Worm (Caenorhabditis elegans) whole organism, young adult: Measurements from ENCODE around the gene W03B1.3.
"Not testable (repeated sequence)": the region's sequence is repeated elsewhere in the genome, so short reads cannot be mapped to it uniquely, and the experiment has no call there.

Experiments used
- K12H6.12 ChIP-seq: fragments of 200-800 bp; sonication (Bioruptor generic); optimal IDR thresholded peaks from 2 replicates; lab custom pipeline; 2018; ENCODE audit warnings: mild to moderate bottlenecking, missing genetic modification characterization, missing compliant biosample characterization
- ama-1 ChIP-seq, 3 experiments: fragments of 150-350 bp in 1 of 3; sonication (generic microtip) in 2 of 3; optimal IDR thresholded peaks; 2 replicates each; lab custom pipeline; 2014 to 2018; ENCODE audit warnings: missing biosample characterization in 2 of 3, missing genetic modification characterization in 2 of 3, missing genetic modification reagents in 2 of 3
- cebp-2 ChIP-seq: fragments of 200-800 bp; sonication (Bioruptor generic); IDR thresholded peaks from 2 replicates; pipeline ENCODE4 v1.3.6; 2022; ENCODE audit warnings: missing genetic modification characterization, missing compliant biosample characterization
- die-1 ChIP-seq: sonication (generic microtip); optimal IDR thresholded peaks from 2 replicates; lab custom pipeline; 2016; ENCODE audit warnings: missing genotype, mild to moderate bottlenecking, missing genetic modification characterization, missing compliant biosample characterization
- ets-4 ChIP-seq: fragments of 200-800 bp; sonication (Bioruptor generic); optimal IDR thresholded peaks from 2 replicates; lab custom pipeline; 2018; ENCODE audit warnings: mild to moderate bottlenecking, missing genetic modification characterization, missing compliant biosample characterization
- hlh-12 ChIP-seq: sonication (generic microtip); optimal IDR thresholded peaks from 2 replicates; lab custom pipeline; 2016; ENCODE audit warnings: missing genetic modification characterization, missing compliant biosample characterization
- pbrm-1 ChIP-seq: fragments of 200-800 bp; sonication (Bioruptor generic); IDR thresholded peaks from 2 replicates; pipeline ENCODE4 v1.3.6; 2022; ENCODE audit warnings: missing genetic modification reagents, missing genetic modification characterization, missing compliant biosample characterization
- pha-4 ChIP-seq: fragments of 150-350 bp; sonication (generic microtip); optimal IDR thresholded peaks from 2 replicates; lab custom pipeline; 2014; ENCODE audit warnings: missing biosample characterization, missing genetic modification reagents, missing genetic modification characterization
- repo-1 ChIP-seq: sonication (generic microtip); optimal IDR thresholded peaks from 2 replicates; lab custom pipeline; 2017; ENCODE audit warnings: mild to moderate bottlenecking, missing genetic modification characterization, missing compliant biosample characterization
- unc-62 ChIP-seq: fragments of 150-350 bp; optimal IDR thresholded peaks from 2 replicates; lab custom pipeline; 2014; ENCODE audit warnings: missing biosample characterization, missing genetic modification reagents, missing genetic modification characterization
- zfh-2 ChIP-seq: fragments of 200-800 bp; sonication (Bioruptor generic); conservative IDR thresholded peaks from 2 replicates; pipeline ENCODE4 v1.3.6; 2022; ENCODE audit warnings: missing genetic modification reagents, missing genetic modification characterization, missing compliant biosample characterization
- ztf-22 ChIP-seq: fragments of 200-800 bp; sonication (Bioruptor generic); optimal IDR thresholded peaks from 2 replicates; lab custom pipeline; 2018; ENCODE audit warnings: mild to moderate bottlenecking, missing genetic modification characterization, moderate library complexity, missing compliant biosample characterization
- ztf-25 ChIP-seq: fragments of 200-800 bp; sonication (Bioruptor generic); IDR thresholded peaks from 2 replicates; pipeline ENCODE4 v1.3.6; 2022; ENCODE audit warnings: missing genetic modification reagents, missing genetic modification characterization, missing compliant biosample characterization
- ztf-28 ChIP-seq: fragments of 200-800 bp; sonication (Bioruptor generic); IDR thresholded peaks from 2 replicates; pipeline ENCODE4 v1.3.6; 2022; ENCODE audit warnings: missing genetic modification reagents, missing genetic modification characterization, missing compliant biosample characterization

- not testable (repeated sequence) for TF ChIP-seq unc-62; ztf-25 (GFP tag; lab: Robert Waterston, UW); pbrm-1 (GFP tag; lab: Robert Waterston, UW); ztf-22 (GFP tag; lab: Kevin White, UChicago); ztf-28 (GFP tag; lab: Robert Waterston, UW); K12H6.12 (tag; lab: Kevin White, UChicago); hlh-12 (tag; lab: Kevin White, UChicago); cebp-2 (GFP tag; lab: Robert Waterston, UW); ets-4; ama-1 (optimal IDR thresholded peaks at IDR 0.05; lab: Kevin White, UChicago); ama-1 (GFP tag; optimal IDR thresholded peaks at IDR 0.05; lab: Kevin White, UChicago); die-1 (tag; lab: Kevin White, UChicago); repo-1 (tag; lab: Kevin White, UChicago); pha-4 (tag; lab: Kevin White, UChicago)
- TF ChIP-seq zfh-2: 0 out of 2 replicates have a peak, but pooled peaks have one; percentile 22
These were observed 22.9 kb downstream of the W03B1.3 start for ce11 chrIV:4313144-4313543.
